Worm (Caenorhabditis elegans) whole organism, early embryonic: ENCODE results near the gene T05B4.13.

Experiments
- F13C5.2 ChIP-seq: sonication (generic microtip); optimal IDR thresholded peaks from 2 replicates; lab custom pipeline; 2017; ENCODE audit warnings: mild to moderate bottlenecking, missing genetic modification characterization, inconsistent platforms, missing compliant biosample characterization
- aly-1 ChIP-seq: sonication (generic microtip); optimal IDR thresholded peaks from 2 replicates; lab custom pipeline; 2016; ENCODE audit warnings: missing genetic modification characterization, missing compliant biosample characterization
- ama-1 ChIP-seq: fragments of 150-350 bp; optimal IDR thresholded peaks from 2 replicates; lab custom pipeline; 2014
- ceh-13 ChIP-seq: fragments of 200-800 bp; sonication (Bioruptor generic); optimal IDR thresholded peaks from 2 replicates; lab custom pipeline; 2018; ENCODE audit warnings: mild to moderate bottlenecking, missing genetic modification characterization, missing compliant biosample characterization
- ets-7 ChIP-seq: sonication (generic microtip); optimal IDR thresholded peaks from 2 replicates; lab custom pipeline; 2016; ENCODE audit warnings: missing genotype, missing genetic modification characterization, missing compliant biosample characterization
- flt-1 ChIP-seq: fragments of 200-800 bp; sonication (Bioruptor generic); IDR thresholded peaks from 2 replicates; pipeline ENCODE4 v1.3.6; 2022; ENCODE audit warnings: missing genetic modification characterization, missing compliant biosample characterization
- hmbx-1 ChIP-seq: sonication (generic microtip); optimal IDR thresholded peaks from 2 replicates; lab custom pipeline; 2016; ENCODE audit warnings: mild to moderate bottlenecking, missing genetic modification characterization, missing compliant biosample characterization
- hmg-4 ChIP-seq: fragments of 200-800 bp; sonication (Bioruptor generic); optimal IDR thresholded peaks from 2 replicates; lab custom pipeline; 2018; ENCODE audit warnings: mild to moderate bottlenecking, missing genetic modification characterization, missing compliant biosample characterization
- scrt-1 ChIP-seq: fragments of 200-800 bp; sonication (Bioruptor generic); IDR thresholded peaks from 2 replicates; pipeline ENCODE4 v1.3.6; 2022; ENCODE audit warnings: missing genetic modification characterization, missing compliant biosample characterization
- tbx-37 ChIP-seq: fragments of 200-800 bp; sonication (Bioruptor generic); conservative IDR thresholded peaks from 2 replicates; pipeline ENCODE4 v1.3.6; 2022; ENCODE audit warnings: missing genetic modification reagents, missing genetic modification characterization, missing compliant biosample characterization

ce11 chrV:4162922-4163321 is 35.6 kb upstream of the T05B4.13 start, which contains the start of gene Y45G5AM.4:
- no peak for TF ChIP-seq ama-1 (lab: Kevin White, UChicago)
- no peak for TF ChIP-seq F13C5.2 (tag; lab: Kevin White, UChicago)
- no peak for TF ChIP-seq hmbx-1 (tag; lab: Kevin White, UChicago)
- no peak for TF ChIP-seq tbx-37
- TF ChIP-seq scrt-1 (GFP tag; lab: Robert Waterston, UW), result no peak
- no peak for TF ChIP-seq aly-1 (tag; lab: Kevin White, UChicago)
- TF ChIP-seq ceh-13 (GFP tag; lab: Kevin White, UChicago), result no peak
- no peak for TF ChIP-seq hmg-4
- no peak for TF ChIP-seq flt-1 (GFP tag; lab: Robert Waterston, UW)
- no peak for TF ChIP-seq ets-7 (tag; lab: Kevin White, UChicago)
